Worm (Caenorhabditis elegans) whole organism, L1 larva: Measurements from ENCODE around the gene sdz-5.

ENCODE experiments used
- jun-1 ChIP-seq: fragments of 150-350 bp; optimal IDR thresholded peaks from 2 replicates; lab custom pipeline; 2014; ENCODE audit warnings: missing biosample characterization, missing genetic modification reagents, missing genetic modification characterization
- lin-13 ChIP-seq: fragments of 150-350 bp; optimal IDR thresholded peaks from 2 replicates; lab custom pipeline; 2014; ENCODE audit warnings: missing biosample characterization, missing genetic modification reagents, missing genetic modification characterization
- mef-2 ChIP-seq: fragments of 150-350 bp; optimal IDR thresholded peaks from 2 replicates; lab custom pipeline; 2014; ENCODE audit warnings: missing biosample characterization, missing genetic modification characterization
- nhr-77 ChIP-seq: fragments of 150-350 bp; optimal IDR thresholded peaks from 2 replicates; lab custom pipeline; 2014; ENCODE audit warnings: missing biosample characterization, missing genetic modification characterization
- pag-3 ChIP-seq: sonication (generic microtip); optimal IDR thresholded peaks from 2 replicates; lab custom pipeline; 2017; ENCODE audit warnings: missing genetic modification characterization, mild to moderate bottlenecking, missing compliant biosample characterization, antibody characterized with exemption, borderline replicate concordance; ENCODE audit not compliant: insufficient read depth
- skn-1 ChIP-seq: fragments of 150-350 bp; optimal IDR thresholded peaks from 2 replicates; lab custom pipeline; 2014; ENCODE audit warnings: missing biosample characterization, missing genetic modification characterization
- sptf-1 ChIP-seq: fragments of 150-350 bp; optimal IDR thresholded peaks from 2 replicates; lab custom pipeline; 2014; ENCODE audit warnings: missing biosample characterization, missing genetic modification characterization
- zip-4 ChIP-seq: fragments of 200-800 bp; sonication (Bioruptor generic); optimal IDR thresholded peaks from 2 replicates; lab custom pipeline; 2018; ENCODE audit warnings: mild to moderate bottlenecking, missing genetic modification characterization, moderate library complexity, missing compliant biosample characterization

DNA sequence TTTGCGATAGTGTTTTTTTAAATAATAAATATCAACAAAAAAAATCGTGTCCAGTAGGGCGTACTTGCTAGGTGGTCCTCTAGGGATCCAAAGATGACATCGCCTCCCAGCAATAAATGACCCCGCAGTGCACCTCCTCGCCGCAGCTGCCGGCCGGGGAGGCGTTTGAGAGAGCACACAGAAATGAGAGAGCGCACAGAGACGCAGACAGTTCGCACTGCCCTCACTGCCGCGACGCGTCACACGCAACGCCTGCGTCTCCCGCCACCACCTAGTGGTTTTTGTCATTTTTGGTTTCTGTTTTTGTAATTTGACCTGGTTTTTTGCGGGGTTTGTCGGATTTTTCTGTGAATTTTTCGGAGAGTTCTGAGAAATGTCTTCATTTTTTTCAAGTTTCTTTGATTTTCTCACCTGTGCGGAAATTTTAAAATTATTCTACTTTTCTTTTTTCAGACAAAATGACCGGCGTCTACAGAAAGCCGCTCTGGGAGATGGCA is 20.6 kb upstream of the sdz-5 start, which contains the start of gene lido-7:
- TF ChIP-seq pag-3 (tag; lab: Kevin White, UChicago) (no peak), zip-4 (GFP tag; lab: Kevin White, UChicago) (no peak), lin-13 (GFP tag; lab: Kevin White, UChicago) (peak; percentile 28), jun-1 (tag; lab: Kevin White, UChicago) (peak; percentile 9), mef-2 (tag; lab: Kevin White, UChicago) (no peak), sptf-1 (tag; lab: Kevin White, UChicago) (no peak), nhr-77 (tag; lab: Kevin White, UChicago) (no peak), skn-1 (tag; lab: Kevin White, UChicago) (peak; percentile 24)
